Fruit fly (Drosophila melanogaster): ENCODE measurements around the gene CG31516.

The CG31516 gene

dm6 chr3R:4174470-4174869 lies 45.5 kb downstream of the CG31516 start, which contains the start of gene CG12581 (continued):
- no peak for TF ChIP-seq CG8290 (GFP tag; optimal IDR thresholded peaks at IDR 0.05)
- peak in 1 of 2 experiments; percentile 26 for TF ChIP-seq CG8290 (tag; optimal IDR thresholded peaks at IDR 0.05)
